Worm (Caenorhabditis elegans): Measurements from ENCODE around the gene chtb-1.

The chtb-1 gene

ce11 chrIII:9361228-9361627, 6.0 kb upstream of the chtb-1 start, which contains the start of gene flp-25:
Gene flp-25 (plus strand): TSS chrIII:9361528.
- TF ChIP-seq ceh-48 (tag; optimal IDR thresholded peaks at IDR 0.05) (no peak), T23F11.4 (GFP tag; optimal IDR thresholded peaks at IDR 0.05) (no peak), pqm-1 (tag; optimal IDR thresholded peaks at IDR 0.05) (no peak), sox-4 (tag; optimal IDR thresholded peaks at IDR 0.05) (no peak), K09A11.1 (tag; optimal IDR thresholded peaks at IDR 0.05; ENCODE audit: insufficient read depth) (no peak), pha-4 (tag; optimal IDR thresholded peaks at IDR 0.05) (no peak), hlh-6 (tag; optimal IDR thresholded peaks at IDR 0.05) (no peak), ceh-34 (tag; optimal IDR thresholded peaks at IDR 0.05) (no peak), unc-55 (GFP tag; optimal IDR thresholded peaks at IDR 0.05) (no peak), lin-11 (tag; optimal IDR thresholded peaks at IDR 0.05) (no peak), tbx-2 (tag; optimal IDR thresholded peaks at IDR 0.05) (no peak), sox-2 (GFP tag; IDR thresholded peaks at IDR 0.05) (no peak), ceh-30 (tag; optimal IDR thresholded peaks at IDR 0.05) (no peak), elt-2 (tag; optimal IDR thresholded peaks at IDR 0.05) (no peak), pat-9 (tag; optimal IDR thresholded peaks at IDR 0.05) (no peak), elt-4 (tag; optimal IDR thresholded peaks at IDR 0.05) (no peak), fax-1 (tag; optimal IDR thresholded peaks at IDR 0.05) (no peak), ceh-9 (tag; optimal IDR thresholded peaks at IDR 0.05) (no peak)

- no peak for TF ChIP-seq dmd-4 (tag; optimal IDR thresholded peaks at IDR 0.05; ENCODE audit: borderline replicate concordance)
- no peak for TF ChIP-seq syd-9 (tag; optimal IDR thresholded peaks at IDR 0.05)
- no peak for TF ChIP-seq nhr-11 (tag; optimal IDR thresholded peaks at IDR 0.05)
- TF ChIP-seq pat-9 (tag; optimal IDR thresholded peaks at IDR 0.05) = no peak
- TF ChIP-seq madf-2 (tag; optimal IDR thresholded peaks at IDR 0.05) = no peak
- TF ChIP-seq unc-86 (tag; optimal IDR thresholded peaks at IDR 0.05) = no peak
- TF ChIP-seq ceh-9 (tag; optimal IDR thresholded peaks at IDR 0.05) = no peak
- TF ChIP-seq elt-4 (tag; optimal IDR thresholded peaks at IDR 0.05) = no peak
- no peak for TF ChIP-seq ceh-19 (GFP tag; optimal IDR thresholded peaks at IDR 0.05)
- no peak for TF ChIP-seq odd-2 (tag; optimal IDR thresholded peaks at IDR 0.05)
These were observed 3.8 kb upstream of the chtb-1 start, which contains the start of gene K04H4.5 for ce11 chrIII:9359060-9359459. Gene K04H4.5 (plus strand): TSS chrIII:9359360.

- no peak for TF ChIP-seq eyg-1 (tag; optimal IDR thresholded peaks at IDR 0.05)
- TF ChIP-seq pax-1 (tag; optimal IDR thresholded peaks at IDR 0.05) = peak; percentile 98
- no peak for TF ChIP-seq ceh-30 (tag; optimal IDR thresholded peaks at IDR 0.05)
- peak; percentile 5 for TF ChIP-seq ets-4 (tag; optimal IDR thresholded peaks at IDR 0.05)
- peak; percentile 6 for TF ChIP-seq ceh-31 (tag; optimal IDR thresholded peaks at IDR 0.05)
- peak; percentile 75 for TF ChIP-seq hlh-30 (tag; optimal IDR thresholded peaks at IDR 0.05; ENCODE audit: insufficient read depth)
- TF ChIP-seq ceh-2 (tag; optimal IDR thresholded peaks at IDR 0.05) = peak; percentile 6
These were observed 1.4 kb downstream of the chtb-1 start for ce11 chrIII:9353814-9354213.

- TF ChIP-seq odd-2 (tag; optimal IDR thresholded peaks at IDR 0.05) (no peak), sox-2 (GFP tag; IDR thresholded peaks at IDR 0.05) (no peak), nfya-1 (tag; optimal IDR thresholded peaks at IDR 0.05) (no peak), fkh-6 (tag; optimal IDR thresholded peaks at IDR 0.05) (no peak), ceh-6 (GFP tag; optimal IDR thresholded peaks at IDR 0.05) (no peak), dmd-4 (tag; optimal IDR thresholded peaks at IDR 0.05; ENCODE audit: borderline replicate concordance) (no peak), sdc-2 (tag; optimal IDR thresholded peaks at IDR 0.05) (no peak), ceh-14 (tag; optimal IDR thresholded peaks at IDR 0.05) (no peak), hlh-6 (tag; optimal IDR thresholded peaks at IDR 0.05) (no peak), nhr-11 (tag; optimal IDR thresholded peaks at IDR 0.05) (no peak), pros-1 (tag; optimal IDR thresholded peaks at IDR 0.05) (no peak), fkh-10 (GFP tag; optimal IDR thresholded peaks at IDR 0.05) (no peak)
These were observed 8.5 kb downstream of the chtb-1 start for ce11 chrIII:9346722-9347121.
